Fruit fly (Drosophila melanogaster) whole organism, embryonic: ENCODE measurements around the gene LysB.

Source experiments
- Asciz ChIP-seq: fragments of 200-800 bp; sonication (Bioruptor generic); optimal IDR thresholded peaks from 2 replicates; lab custom pipeline; 2017; ENCODE audit warnings: missing biosample characterization, mild to moderate bottlenecking, missing genetic modification characterization, missing genetic modification reagents
- Bdp1 ChIP-seq: fragments of 200-800 bp; sonication (Bioruptor generic); optimal IDR thresholded peaks from 3 replicates; lab custom pipeline; 2016; ENCODE audit warnings: missing biosample characterization, missing genetic modification characterization
- Bteb2 ChIP-seq: fragments of 200-800 bp; sonication (Bioruptor generic); optimal IDR thresholded peaks from 2 replicates; lab custom pipeline; 2016; ENCODE audit warnings: missing biosample characterization, missing genetic modification characterization
- CG10274 ChIP-seq: fragments of 200-800 bp; sonication (Bioruptor generic); optimal IDR thresholded peaks from 3 replicates; lab custom pipeline; 2017; ENCODE audit warnings: missing biosample characterization, mild to moderate bottlenecking, missing genetic modification characterization
- CG11696 ChIP-seq: fragments of 200-800 bp; sonication (Bioruptor generic); IDR thresholded peaks from 2 replicates; pipeline ENCODE4 v1.3.6; 2022; ENCODE audit warnings: missing biosample characterization, missing genetic modification characterization
- CG13424 ChIP-seq: fragments of 200-800 bp; sonication (Bioruptor generic); optimal IDR thresholded peaks from 2 replicates; lab custom pipeline; 2019; ENCODE audit warnings: missing biosample characterization, mild to moderate bottlenecking, missing genetic modification characterization, moderate library complexity
- CG14441 ChIP-seq: fragments of 200-800 bp; sonication (Bioruptor generic); IDR thresholded peaks from 2 replicates; pipeline ENCODE4 v1.3.6; 2022; ENCODE audit warnings: missing biosample characterization, missing genetic modification characterization
- CG2889 ChIP-seq: fragments of 200-800 bp; sonication (Bioruptor generic); IDR thresholded peaks from 3 replicates; pipeline ENCODE4 v1.3.6; 2022; ENCODE audit warnings: missing biosample characterization, missing genetic modification characterization
- CG30403 ChIP-seq: fragments of 200-800 bp; sonication (Bioruptor generic); optimal IDR thresholded peaks from 3 replicates; lab custom pipeline; 2016; ENCODE audit warnings: missing biosample characterization, missing genetic modification characterization
- CG34224 ChIP-seq: fragments of 200-800 bp; sonication (Bioruptor generic); IDR thresholded peaks from 3 replicates; pipeline ENCODE4 v1.3.6; 2022; ENCODE audit warnings: missing biosample characterization, missing genetic modification characterization; ENCODE audit not compliant: partially characterized antibody
- CG3726 ChIP-seq: fragments of 200-800 bp; sonication (Bioruptor generic); IDR thresholded peaks from 3 replicates; pipeline ENCODE4, ENCODE4 v1.3.6; 2022; ENCODE audit warnings: missing biosample characterization, missing genetic modification characterization
- CG43689 ChIP-seq: fragments of 200-800 bp; sonication (Bioruptor generic); IDR thresholded peaks from 2 replicates; pipeline ENCODE4 v1.3.6; 2022; ENCODE audit warnings: missing biosample characterization, missing genetic modification characterization
- CG8388 ChIP-seq: fragments of 200-800 bp; sonication (Bioruptor generic); optimal IDR thresholded peaks from 2 replicates; lab custom pipeline; 2019; ENCODE audit warnings: missing biosample characterization, mild to moderate bottlenecking, missing genetic modification characterization, moderate library complexity
- CG8924 ChIP-seq: fragments of 200-800 bp; optimal IDR thresholded peaks from 3 replicates; lab custom pipeline; 2019; ENCODE audit warnings: missing biosample characterization, mild to moderate bottlenecking, missing genetic modification characterization, moderate library complexity
- CG9817 ChIP-seq: fragments of 200-800 bp; sonication (Bioruptor generic); optimal IDR thresholded peaks from 2 replicates; lab custom pipeline; 2018; ENCODE audit warnings: missing biosample characterization, mild to moderate bottlenecking, missing genetic modification characterization, moderate library complexity
- Dbx ChIP-seq: fragments of 200-800 bp; sonication (Bioruptor generic); IDR thresholded peaks from 3 replicates; pipeline ENCODE4 v1.3.6; 2022; ENCODE audit warnings: missing biosample characterization, missing genetic modification characterization
- Dll ChIP-seq: fragments of 200-800 bp; sonication (Bioruptor generic); IDR thresholded peaks from 4 replicates; pipeline ENCODE4 v1.3.6; 2022; ENCODE audit warnings: missing biosample characterization, missing genetic modification characterization; ENCODE audit not compliant: partially characterized antibody
- Doc2 ChIP-seq: fragments of 200-800 bp; sonication (Bioruptor generic); IDR thresholded peaks from 2 replicates; pipeline ENCODE4 v1.3.6; 2022; ENCODE audit warnings: missing biosample characterization, missing genetic modification characterization
- Fer3 ChIP-seq: fragments of 200-800 bp; sonication (Bioruptor generic); optimal IDR thresholded peaks from 2 replicates; lab custom pipeline; 2018; ENCODE audit warnings: missing biosample characterization, mild to moderate bottlenecking, missing genetic modification characterization, moderate library complexity
- HHEX ChIP-seq: fragments of 200-800 bp; sonication (Bioruptor generic); optimal IDR thresholded peaks from 3 replicates; lab custom pipeline; 2017; ENCODE audit warnings: missing biosample characterization, mild to moderate bottlenecking, missing genetic modification characterization, missing genetic modification reagents
- HLHmδ ChIP-seq: fragments of 200-800 bp; sonication (Bioruptor generic); optimal IDR thresholded peaks from 2 replicates; lab custom pipeline; 2018; ENCODE audit warnings: missing biosample characterization, mild to moderate bottlenecking, missing genetic modification characterization, moderate library complexity
- Hr78 ChIP-seq, 2 experiments: fragments of 200-800 bp in 1 of 2; fragments of >200 bp in 1 of 2; sonication (Bioruptor generic) in 1 of 2; optimal IDR thresholded peaks; 2 replicates each; lab custom pipeline; 2017 to 2019; ENCODE audit warnings: missing biosample characterization in 2 of 2, missing genetic modification characterization in 2 of 2, mild to moderate bottlenecking in 1 of 2, moderate library complexity in 1 of 2
- Kr ChIP-seq: fragments of 200-800 bp; sonication (Bioruptor generic); optimal IDR thresholded peaks from 2 replicates; lab custom pipeline; 2017; ENCODE audit warnings: missing biosample characterization, mild to moderate bottlenecking, missing genetic modification characterization
- Max ChIP-seq: fragments of 200-800 bp; sonication (Bioruptor generic); optimal IDR thresholded peaks from 2 replicates; lab custom pipeline; 2016; ENCODE audit warnings: missing biosample characterization, mild to moderate bottlenecking, missing genetic modification characterization
- Med ChIP-seq: fragments of 200-800 bp; sonication (Bioruptor generic); peaks from one replicate; lab custom pipeline; 2016; ENCODE audit warnings: missing biosample characterization, missing genetic modification characterization, mild to moderate bottlenecking, inconsistent platforms, moderate library complexity
- Myb ChIP-seq: fragments of 200-800 bp; sonication (Bioruptor generic); optimal IDR thresholded peaks from 2 replicates; lab custom pipeline; 2016; ENCODE audit warnings: missing biosample characterization, missing genetic modification characterization
- Neu2 ChIP-seq: fragments of 200-800 bp; sonication (Bioruptor generic); optimal IDR thresholded peaks from 3 replicates; lab custom pipeline; 2016; ENCODE audit warnings: missing biosample characterization, missing genetic modification characterization, borderline replicate concordance
- Oaz ChIP-seq: fragments of 200-800 bp; sonication (Bioruptor generic); IDR thresholded peaks from 2 replicates; pipeline ENCODE4 v1.3.6; 2022; ENCODE audit warnings: missing biosample characterization, missing genetic modification characterization
- Rx ChIP-seq: fragments of 200-800 bp; sonication (Bioruptor generic); IDR thresholded peaks from 2 replicates; pipeline ENCODE4 v1.3.6; 2022; ENCODE audit warnings: missing biosample characterization, missing genetic modification characterization
- Ssrp ChIP-seq: fragments of 200-800 bp; sonication (Bioruptor generic); optimal IDR thresholded peaks from 2 replicates; lab custom pipeline; 2018; ENCODE audit warnings: missing biosample characterization, mild to moderate bottlenecking, missing genetic modification characterization, moderate library complexity
- Xbp1 ChIP-seq: fragments of 200-800 bp; sonication (Bioruptor generic); optimal IDR thresholded peaks from 3 replicates; lab custom pipeline; 2016; ENCODE audit warnings: missing biosample characterization, mild to moderate bottlenecking, missing genetic modification characterization
- abd-A ChIP-seq: fragments of 200-800 bp; sonication (Bioruptor generic); optimal IDR thresholded peaks from 3 replicates; lab custom pipeline; 2019; ENCODE audit warnings: missing biosample characterization, mild to moderate bottlenecking, missing genetic modification characterization, moderate library complexity
- ap ChIP-seq: fragments of 200-800 bp; sonication (Bioruptor generic); IDR thresholded peaks from 2 replicates; pipeline ENCODE4 v1.3.6; 2022; ENCODE audit warnings: missing biosample characterization, missing genetic modification characterization
- ato ChIP-seq: fragments of 200-800 bp; sonication (Bioruptor generic); IDR thresholded peaks from 2 replicates; pipeline ENCODE4 v1.3.6; 2022; ENCODE audit warnings: missing biosample characterization, missing genetic modification characterization; ENCODE audit not compliant: partially characterized antibody
- bbx ChIP-seq: fragments of 200-800 bp; sonication (Bioruptor generic); IDR thresholded peaks from 2 replicates; pipeline ENCODE4 v1.3.6; 2022; ENCODE audit warnings: missing biosample characterization, missing genetic modification characterization; ENCODE audit not compliant: partially characterized antibody
- bcd ChIP-seq: fragments of 200-800 bp; sonication (Bioruptor generic); optimal IDR thresholded peaks from 2 replicates; lab custom pipeline; 2017; ENCODE audit warnings: missing biosample characterization, mild to moderate bottlenecking, missing genetic modification characterization
- chn ChIP-seq: fragments of 200-800 bp; sonication (Bioruptor generic); optimal IDR thresholded peaks from 2 replicates; lab custom pipeline; 2016; ENCODE audit warnings: missing biosample characterization, missing genetic modification characterization
- disco-r ChIP-seq: fragments of 200-800 bp; sonication (Bioruptor generic); optimal IDR thresholded peaks from 2 replicates; lab custom pipeline; 2016; ENCODE audit warnings: missing biosample characterization, missing genetic modification characterization
- dmrt99B ChIP-seq: fragments of 200-800 bp; sonication (Bioruptor generic); optimal IDR thresholded peaks from 2 replicates; lab custom pipeline; 2018; ENCODE audit warnings: missing biosample characterization, mild to moderate bottlenecking, missing genetic modification characterization, moderate library complexity
- dpn ChIP-seq, 2 experiments: fragments of 200-800 bp; sonication (Bioruptor generic); optimal IDR thresholded peaks; 3 replicates each; lab custom pipeline; 2016; ENCODE audit warnings: missing biosample characterization in 2 of 2, missing genetic modification characterization in 2 of 2
- dysf ChIP-seq: fragments of 200-800 bp; sonication (Bioruptor generic); IDR thresholded peaks from 3 replicates; pipeline ENCODE4 v1.3.6; 2022; ENCODE audit warnings: missing biosample characterization, missing genetic modification characterization
- hkb ChIP-seq, 2 experiments: fragments of 200-800 bp in 1 of 2; fragments of >200 bp in 1 of 2; sonication (Bioruptor generic) in 1 of 2; IDR thresholded peaks in 1 of 2; optimal IDR thresholded peaks in 1 of 2; 2 replicates each; pipeline versions ENCODE4 v1.3.6 to Lab custom; 2017 to 2022; ENCODE audit warnings: missing biosample characterization in 1 of 2, missing genetic modification characterization in 1 of 2
- insv ChIP-seq, 2 experiments: fragments of 200-800 bp; sonication (Bioruptor generic); optimal IDR thresholded peaks; 3 replicates each; lab custom pipeline; 2016 to 2018; ENCODE audit warnings: missing biosample characterization in 2 of 2, missing genetic modification characterization in 2 of 2
- lov ChIP-seq, 2 experiments: fragments of 200-800 bp in 1 of 2; fragments of >200 bp in 1 of 2; sonication (Bioruptor generic) in 1 of 2; IDR thresholded peaks in 1 of 2; optimal IDR thresholded peaks in 1 of 2; 2 replicates in 1 of 2; 3 replicates in 1 of 2; pipeline versions ENCODE4 v1.3.6 to Lab custom; 2017 to 2022; ENCODE audit warnings: missing biosample characterization in 1 of 2, missing genetic modification characterization in 1 of 2
- nau ChIP-seq: fragments of 200-800 bp; sonication (Bioruptor generic); optimal IDR thresholded peaks from 3 replicates; lab custom pipeline; 2017; ENCODE audit warnings: missing biosample characterization, mild to moderate bottlenecking, missing genetic modification characterization, missing genetic modification reagents
- pum ChIP-seq: fragments of 200-800 bp; sonication (Bioruptor generic); optimal IDR thresholded peaks from 2 replicates; lab custom pipeline; 2016; ENCODE audit warnings: missing biosample characterization, missing genetic modification characterization
- sisA ChIP-seq: fragments of 200-800 bp; sonication (Bioruptor generic); IDR thresholded peaks from 2 replicates; pipeline ENCODE4 v1.3.6; 2022; ENCODE audit warnings: missing biosample characterization, missing genetic modification characterization
- so ChIP-seq: fragments of 200-800 bp; sonication (Bioruptor generic); IDR thresholded peaks from 3 replicates; pipeline ENCODE4 v1.3.6; 2022; ENCODE audit warnings: missing biosample characterization, missing genetic modification characterization
- unpg ChIP-seq: fragments of 200-800 bp; sonication (Bioruptor generic); optimal IDR thresholded peaks from 3 replicates; lab custom pipeline; 2018; ENCODE audit warnings: missing biosample characterization, mild to moderate bottlenecking, missing genetic modification characterization, moderate library complexity

LysB gene

dm6 chr3L:1216460-1216859 is 9.3 kb downstream of the LysB start (continued):
- TF ChIP-seq Dll (GFP tag; lab: Robert Waterston, UW) (no peak), CG30403 (GFP tag; lab: Kevin White, UChicago) (peak; percentile 45), HLHmδ (GFP tag; lab: Kevin White, UChicago) (no peak), HHEX (GFP tag; lab: Kevin White, UChicago) (peak; percentile 29), CG14441 (GFP tag; lab: Robert Waterston, UW) (0 out of 2 replicates have a peak, but pooled peaks have one; percentile 18), CG9817 (tag; lab: Kevin White, UChicago) (no peak), CG34224 (GFP tag; lab: Robert Waterston, UW) (no peak), CG8388 (GFP tag; lab: Kevin White, UChicago) (peak; percentile 56), CG8924 (tag; lab: Kevin White, UChicago) (peak; percentile 34), Dbx (GFP tag; lab: Robert Waterston, UW) (0 out of 3 replicates have a peak, but pooled peaks have one; percentile 19), abd-A (tag; lab: Kevin White, UChicago) (no peak), Asciz (peak; percentile 53), Rx (peak; percentile 11; the same call in 1 of the 2 replicates), Kr (no peak), Oaz (no peak), ap (0 out of 2 replicates have a peak, but pooled peaks have one; percentile 37), dmrt99B (tag; lab: Kevin White, UChicago) (peak; percentile 66), Bteb2 (GFP tag; lab: Kevin White, UChicago) (no peak), lov (optimal IDR thresholded peaks at IDR 0.05; lab: Kevin White, UChicago) (no peak), lov (GFP tag; IDR thresholded peaks at IDR 0.05; lab: Robert Waterston, UW) (no peak), Hr78 (GFP tag; optimal IDR thresholded peaks at IDR 0.05; lab: Kevin White, UChicago) (no peak), CG3726 (no peak), chn (GFP tag; lab: Kevin White, UChicago) (peak; percentile 15), Med (peak; percentile 73), Bdp1 (GFP tag; lab: Kevin White, UChicago) (no peak), unpg (GFP tag; lab: Kevin White, UChicago) (peak; percentile 58), Neu2 (GFP tag; lab: Kevin White, UChicago) (no peak), ato (no peak), Fer3 (tag; lab: Kevin White, UChicago) (peak; percentile 42), insv (GFP tag; optimal IDR thresholded peaks at IDR 0.05; lab: Kevin White, UChicago) (no peak), CG43689 (GFP tag; lab: Robert Waterston, UW) (no peak), Max (GFP tag; lab: Kevin White, UChicago) (peak; percentile 14), so (GFP tag; lab: Robert Waterston, UW) (no peak), CG13424 (tag; lab: Kevin White, UChicago) (peak; percentile 42), Xbp1 (GFP tag; lab: Kevin White, UChicago) (peak; percentile 36), nau (peak; percentile 14), dysf (GFP tag; lab: Robert Waterston, UW) (no peak), bcd (GFP tag; lab: Kevin White, UChicago) (peak; percentile 18), Ssrp (tag; lab: Kevin White, UChicago) (peak; percentile 47), CG11696 (GFP tag; lab: Robert Waterston, UW) (no peak), pum (GFP tag; lab: Kevin White, UChicago) (peak; percentile 38), Doc2 (GFP tag; lab: Robert Waterston, UW) (no peak), Myb (GFP tag; lab: Kevin White, UChicago) (no peak), dpn (GFP tag; optimal IDR thresholded peaks at IDR 0.05; lab: Kevin White, UChicago) (peak; percentile 16 to 39), bbx (GFP tag; lab: Robert Waterston, UW) (no peak), CG2889 (no peak), hkb (optimal IDR thresholded peaks at IDR 0.05; lab: Kevin White, UChicago) (no peak), hkb (GFP tag; IDR thresholded peaks at IDR 0.05; lab: Robert Waterston, UW) (peak; percentile 73; the same call in 1 of the 2 replicates), disco-r (GFP tag; lab: Kevin White, UChicago) (no peak), CG10274 (GFP tag; lab: Kevin White, UChicago) (no peak), sisA (GFP tag; lab: Robert Waterston, UW) (peak; percentile 65)
